Fruit fly (Drosophila melanogaster): ENCODE results near the gene CG31407.
A peak's percentile ranks its signal among the peaks of the same experiment; 100 is the strongest.

Gene CG31407

dm6 chr3R:10045343-10045742 is 20.4 kb upstream of the CG31407 start, which contains the start of the genes CG11722 and mtTFB2 (continued):
- TF ChIP-seq kah (GFP tag; optimal IDR thresholded peaks at IDR 0.05) (no peak), Dek (tag; optimal IDR thresholded peaks at IDR 0.05) (no peak), CG4424 (GFP tag; optimal IDR thresholded peaks at IDR 0.05) (no peak), CG4360 (GFP tag; IDR thresholded peaks at IDR 0.05) (no peak), CG1233 (GFP tag; optimal IDR thresholded peaks at IDR 0.05) (no peak), z (GFP tag; IDR thresholded peaks at IDR 0.05) (no peak), tna (GFP tag; IDR thresholded peaks at IDR 0.05; ENCODE audit: partially characterized antibody) (no peak), Side (GFP tag; optimal IDR thresholded peaks at IDR 0.05) (no peak), CG1603 (tag; optimal IDR thresholded peaks at IDR 0.05) (peak; percentile 21), Dp (GFP tag; optimal IDR thresholded peaks at IDR 0.05) (peak; percentile 29), CG15601 (tag; optimal IDR thresholded peaks at IDR 0.05) (no peak), pzg (GFP tag; optimal IDR thresholded peaks at IDR 0.05) (peak; percentile 53), Hr51 (GFP tag; optimal IDR thresholded peaks at IDR 0.05) (no peak), org-1 (GFP tag; optimal IDR thresholded peaks at IDR 0.05) (no peak), CG1792 (GFP tag; optimal IDR thresholded peaks at IDR 0.05) (no peak), peb (GFP tag; IDR thresholded peaks at IDR 0.05) (no peak), CG17385 (GFP tag; optimal IDR thresholded peaks at IDR 0.05) (no peak), CG4730 (GFP tag; IDR thresholded peaks at IDR 0.05) (no peak), Nf-YA (GFP tag; IDR thresholded peaks at IDR 0.05) (no peak), tgo (GFP tag; IDR thresholded peaks at IDR 0.05) (no peak), CG8281 (tag; optimal IDR thresholded peaks at IDR 0.05) (no peak), Atf-2 (GFP tag; optimal IDR thresholded peaks at IDR 0.05) (no peak), al (GFP tag; IDR thresholded peaks at IDR 0.05) (no peak), Mad (GFP tag; optimal IDR thresholded peaks at IDR 0.05) (no peak), vvl (GFP tag; IDR thresholded peaks at IDR 0.05) (no peak), gcm2 (GFP tag; optimal IDR thresholded peaks at IDR 0.05) (no peak), tx (GFP tag; optimal IDR thresholded peaks at IDR 0.05) (no peak), croc (GFP tag; conservative IDR thresholded peaks at IDR 0.05) (no peak), cg (GFP tag; optimal IDR thresholded peaks at IDR 0.05) (no peak), wek (GFP tag; optimal IDR thresholded peaks at IDR 0.05) (no peak), dati (GFP tag; IDR thresholded peaks at IDR 0.05) (no peak), CG42726 (GFP tag; IDR thresholded peaks at IDR 0.05; ENCODE audit: partially characterized antibody) (no peak), Neu2 (GFP tag; optimal IDR thresholded peaks at IDR 0.05; ENCODE audit: borderline replicate concordance) (no peak), trem (tag; optimal IDR thresholded peaks at IDR 0.05) (peak; percentile 10), Nf-YB (GFP tag; optimal IDR thresholded peaks at IDR 0.05) (peak; percentile 73), ac (GFP tag; optimal IDR thresholded peaks at IDR 0.05) (no peak), psq (GFP tag; optimal IDR thresholded peaks at IDR 0.05) (no peak), oc (tag; optimal IDR thresholded peaks at IDR 0.05) (no peak), CG33213 (GFP tag; optimal IDR thresholded peaks at IDR 0.05) (no peak), CG17829 (tag; optimal IDR thresholded peaks at IDR 0.05) (no peak), CG2199 (GFP tag; IDR thresholded peaks at IDR 0.05) (no peak), Fer2 (tag; optimal IDR thresholded peaks at IDR 0.05) (no peak), C15 (GFP tag; IDR thresholded peaks at IDR 0.05) (no peak), CG18764 (GFP tag; optimal IDR thresholded peaks at IDR 0.05) (no peak), dimm (GFP tag; IDR thresholded peaks at IDR 0.05) (no peak), B-H1 (GFP tag; IDR thresholded peaks at IDR 0.05) (no peak), bsh (GFP tag; optimal IDR thresholded peaks at IDR 0.05) (no peak), gsb-n (tag; optimal IDR thresholded peaks at IDR 0.05) (no peak), CG10565 (GFP tag; optimal IDR thresholded peaks at IDR 0.05) (no peak), emc (GFP tag; optimal IDR thresholded peaks at IDR 0.05) (no peak), pho (GFP tag; optimal IDR thresholded peaks at IDR 0.05) (no peak), lola (GFP tag; optimal IDR thresholded peaks at IDR 0.05) (no peak)

Measured in whole organism, embryonic.